Fruit fly (Drosophila melanogaster): ENCODE results near the gene Fit1.
A peak's percentile ranks its signal among the peaks of the same experiment; 100 is the strongest.

Gene Fit1

DNA sequence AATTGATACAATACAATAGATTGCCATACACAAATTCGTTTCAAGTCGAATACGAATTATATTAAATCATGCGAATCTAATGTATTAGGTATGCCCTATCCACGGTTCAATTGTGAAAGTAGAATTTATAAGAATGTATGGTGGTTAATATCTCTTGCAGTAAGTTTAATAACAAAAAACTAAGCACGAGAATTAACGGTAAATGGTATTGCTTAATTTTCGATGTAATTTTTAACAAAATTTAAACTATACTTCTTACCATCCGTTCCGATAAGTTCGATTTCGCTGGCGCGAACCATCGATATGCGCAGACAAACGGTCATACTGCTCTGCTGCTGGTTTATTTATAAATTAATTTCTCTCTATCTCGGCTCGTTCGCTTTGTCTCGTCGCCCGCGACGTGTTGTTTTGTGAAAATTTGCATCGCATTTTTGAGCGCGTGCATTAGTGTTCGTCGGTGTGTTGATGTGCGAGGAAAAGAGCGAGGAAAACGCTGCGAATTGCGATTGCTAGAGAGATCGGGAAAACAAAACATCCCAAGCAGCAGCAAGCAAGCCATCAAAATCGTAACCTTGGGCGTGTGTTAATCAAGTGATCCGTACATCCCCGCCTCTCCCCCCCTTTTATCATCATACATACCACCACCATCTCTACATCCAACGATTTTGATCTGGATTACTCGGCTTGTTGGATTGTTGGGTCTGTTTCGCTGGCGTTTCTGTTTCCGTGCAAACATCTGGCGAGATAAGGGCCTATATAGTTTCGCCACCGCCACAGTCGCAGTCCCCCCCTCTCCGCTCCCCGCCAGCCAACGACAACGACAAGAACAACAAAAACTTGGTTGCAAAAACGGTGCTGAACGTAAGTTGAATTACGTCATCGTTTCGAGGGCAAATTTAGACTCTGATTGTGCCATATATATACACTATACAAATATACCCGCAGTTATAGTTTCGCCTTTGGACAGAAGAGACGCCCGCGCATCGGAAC lies at the start of gene Fit1 (continued):
- no peak for TF ChIP-seq CG10366 (GFP tag; IDR thresholded peaks at IDR 0.05)
- TF ChIP-seq CG3847 (GFP tag; IDR thresholded peaks at IDR 0.05): no peak
- TF ChIP-seq CG13894 (tag; optimal IDR thresholded peaks at IDR 0.05): peak; percentile 70
- no peak for TF ChIP-seq dimm (GFP tag; IDR thresholded peaks at IDR 0.05)
- TF ChIP-seq CG13775 (GFP tag; optimal IDR thresholded peaks at IDR 0.05): no peak
- TF ChIP-seq slp2 (GFP tag; optimal IDR thresholded peaks at IDR 0.05): no peak
- no peak for TF ChIP-seq HLHmδ (GFP tag; optimal IDR thresholded peaks at IDR 0.05)
- peak; percentile 80 for TF ChIP-seq abd-A (tag; optimal IDR thresholded peaks at IDR 0.05)
- no peak for TF ChIP-seq NK7.1 (GFP tag; optimal IDR thresholded peaks at IDR 0.05)
- TF ChIP-seq Oli (tag; optimal IDR thresholded peaks at IDR 0.05): no peak
- no peak for TF ChIP-seq dmrt99B (tag; optimal IDR thresholded peaks at IDR 0.05)
- TF ChIP-seq Sin3A (optimal IDR thresholded peaks at IDR 0.05): peak; percentile 6
- TF ChIP-seq CG6272 (GFP tag; IDR thresholded peaks at IDR 0.05): no peak
- no peak for TF ChIP-seq Gug (GFP tag; IDR thresholded peaks at IDR 0.05)
- no peak for TF ChIP-seq Antp (GFP tag; optimal IDR thresholded peaks at IDR 0.05)
- TF ChIP-seq bab2 (GFP tag; optimal IDR thresholded peaks at IDR 0.05): no peak
- TF ChIP-seq HLH3B (GFP tag; IDR thresholded peaks at IDR 0.05): no peak
- TF ChIP-seq tgo (GFP tag; IDR thresholded peaks at IDR 0.05): no peak
- TF ChIP-seq Six4 (GFP tag; optimal IDR thresholded peaks at IDR 0.05): no peak
- no peak for TF ChIP-seq Mad (GFP tag; optimal IDR thresholded peaks at IDR 0.05)
- no peak for TF ChIP-seq zfh2 (GFP tag; optimal IDR thresholded peaks at IDR 0.05)
- no peak for TF ChIP-seq Vsx1 (GFP tag; optimal IDR thresholded peaks at IDR 0.05)
- peak; percentile 12 for TF ChIP-seq CG30020 (tag; optimal IDR thresholded peaks at IDR 0.05)
- peak; percentile 37 for TF ChIP-seq nau (GFP tag; optimal IDR thresholded peaks at IDR 0.05)
- TF ChIP-seq odd (GFP tag; optimal IDR thresholded peaks at IDR 0.05): no peak
- TF ChIP-seq insv (GFP tag; optimal IDR thresholded peaks at IDR 0.05): no peak
- peak; percentile 33; the same call in 1 of the 3 replicates for TF ChIP-seq zen2 (GFP tag; IDR thresholded peaks at IDR 0.05; ENCODE audit: partially characterized antibody)
- TF ChIP-seq CG2678 (tag; optimal IDR thresholded peaks at IDR 0.05): peak; percentile 14
- no peak for TF ChIP-seq Camta (GFP tag; optimal IDR thresholded peaks at IDR 0.05)
- TF ChIP-seq sens-2 (GFP tag; IDR thresholded peaks at IDR 0.05): no peak
- TF ChIP-seq CG8924 (tag; optimal IDR thresholded peaks at IDR 0.05): peak; percentile 38
- TF ChIP-seq gcm (GFP tag; optimal IDR thresholded peaks at IDR 0.05): no peak
- TF ChIP-seq CG12219 (GFP tag; optimal IDR thresholded peaks at IDR 0.05): no peak
- no peak for TF ChIP-seq pb (GFP tag; optimal IDR thresholded peaks at IDR 0.05)
- TF ChIP-seq vfl (GFP tag; optimal IDR thresholded peaks at IDR 0.05): no peak
- TF ChIP-seq tio (GFP tag; optimal IDR thresholded peaks at IDR 0.05): no peak
- no peak for TF ChIP-seq ci (GFP tag; IDR thresholded peaks at IDR 0.05)
- TF ChIP-seq gt (GFP tag; IDR thresholded peaks at IDR 0.05): no peak
- TF ChIP-seq CG10321 (GFP tag; IDR thresholded peaks at IDR 0.05): no peak
- peak; percentile 58 for TF ChIP-seq Aef1 (GFP tag; IDR thresholded peaks at IDR 0.05)
- TF ChIP-seq CG6654 (GFP tag; optimal IDR thresholded peaks at IDR 0.05): no peak
- no peak for TF ChIP-seq CG1792 (GFP tag; optimal IDR thresholded peaks at IDR 0.05)
- TF ChIP-seq CG5245 (GFP tag; optimal IDR thresholded peaks at IDR 0.05): no peak
- 0 out of 3 replicates have a peak, but pooled peaks have one; percentile 18 for TF ChIP-seq CG7357 (GFP tag; IDR thresholded peaks at IDR 0.05)
- TF ChIP-seq rib (GFP tag; IDR thresholded peaks at IDR 0.05): peak; percentile 96
- TF ChIP-seq CG31224 (GFP tag; IDR thresholded peaks at IDR 0.05): no peak
- no peak for TF ChIP-seq Mes4 (GFP tag; optimal IDR thresholded peaks at IDR 0.05)
- TF ChIP-seq ewg (GFP tag; optimal IDR thresholded peaks at IDR 0.05): no peak
- TF ChIP-seq schlank (tag; optimal IDR thresholded peaks at IDR 0.05): no peak
- TF ChIP-seq amos (GFP tag; IDR thresholded peaks at IDR 0.05; ENCODE audit: partially characterized antibody): peak; percentile 71; the same call in 1 of the 2 replicates
